Fruit fly (Drosophila melanogaster) S2 (cell line): ENCODE results near the gene Gas41.

Source experiments
- CG8478 ChIP-seq: fragments of >200 bp; optimal IDR thresholded peaks from 2 replicates; lab custom pipeline; 2018
- CTCF ChIP-seq, 2 experiments: fragments of >200 bp; optimal IDR thresholded peaks; 2 replicates each; lab custom pipeline; 2018

DNA sequence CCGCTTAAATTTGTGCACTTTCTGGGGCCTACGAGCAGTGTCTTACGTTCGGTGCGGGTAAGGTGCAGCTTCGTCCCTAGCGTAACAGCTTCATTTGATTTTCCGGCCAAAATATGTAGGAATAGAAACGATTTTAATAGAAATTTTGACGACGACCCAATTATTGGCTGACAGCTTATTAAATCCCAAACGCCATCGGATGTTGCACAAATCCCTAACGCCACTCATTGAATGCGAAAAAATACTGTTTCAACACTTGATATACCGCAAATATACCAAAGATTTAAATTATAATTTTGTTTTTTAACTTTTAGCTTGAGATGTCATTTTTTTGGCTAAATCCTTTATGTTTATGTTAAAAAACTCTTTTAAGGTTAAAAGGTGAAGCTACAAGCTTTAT, 4.9 kb downstream of the Gas41 start, which contains the start of gene Fgop2:
- TF ChIP-seq CTCF (optimal IDR thresholded peaks at IDR 0.05; lab: Kevin White, UChicago): no peak
- no peak for TF ChIP-seq CG8478 (lab: Kevin White, UChicago)
